Fruit fly (Drosophila melanogaster): ENCODE data around the gene Gdap1.

The Gdap1 gene

dm6 chr3L:5136123-5136522 is 5.6 kb upstream of the Gdap1 start, which contains the start of the genes CG10674 and CG4611 (continued):
- TF ChIP-seq CG15514 (GFP tag; optimal IDR thresholded peaks at IDR 0.05) (peak; percentile 26), Hr3 (GFP tag; optimal IDR thresholded peaks at IDR 0.05) (peak; percentile 57), Dll (GFP tag; IDR thresholded peaks at IDR 0.05; ENCODE audit: partially characterized antibody) (0 out of 4 replicates have a peak, but pooled peaks have one; percentile 42), CG1603 (tag; optimal IDR thresholded peaks at IDR 0.05) (peak; percentile 39), Ets97D (GFP tag; optimal IDR thresholded peaks at IDR 0.05) (peak; percentile 26), Dad (GFP tag; optimal IDR thresholded peaks at IDR 0.05) (peak; percentile 13), Pdp1 (GFP tag; optimal IDR thresholded peaks at IDR 0.05) (peak in 1 of 2 experiments; percentile 56), sens (GFP tag) (peak; percentile 38), CG11696 (GFP tag; IDR thresholded peaks at IDR 0.05) (no peak)

- peak; percentile 100 for TF ChIP-seq chif (GFP tag; optimal IDR thresholded peaks at IDR 0.05)
- TF ChIP-seq luna (GFP tag; optimal IDR thresholded peaks at IDR 0.05), result peak; percentile 99
- peak in 1 of 2 experiments; percentile 87 for TF ChIP-seq tll (GFP tag; optimal IDR thresholded peaks at IDR 0.05)
- peak; percentile 100 for TF ChIP-seq stc (GFP tag; IDR thresholded peaks at IDR 0.05)
- peak; percentile 99 for TF ChIP-seq tx (GFP tag; optimal IDR thresholded peaks at IDR 0.05)
- TF ChIP-seq da (GFP tag; optimal IDR thresholded peaks at IDR 0.05), result peak; percentile 99
- peak; percentile 99 for TF ChIP-seq CG11398 (GFP tag; optimal IDR thresholded peaks at IDR 0.05)
- peak; percentile 79 to 89 for TF ChIP-seq insv (GFP tag; optimal IDR thresholded peaks at IDR 0.05)
- peak; percentile 99 for TF ChIP-seq CG8089 (GFP tag; optimal IDR thresholded peaks at IDR 0.05)
- TF ChIP-seq CG2199 (GFP tag; IDR thresholded peaks at IDR 0.05), result peak; percentile 100
- peak; percentile 100 for TF ChIP-seq CG9817 (tag; optimal IDR thresholded peaks at IDR 0.05)
- peak; percentile 96 for TF ChIP-seq CG7745 (tag; optimal IDR thresholded peaks at IDR 0.05)
- peak; percentile 100 for TF ChIP-seq CG15269 (tag; optimal IDR thresholded peaks at IDR 0.05)
- peak; percentile 100 for TF ChIP-seq CG3847 (GFP tag; IDR thresholded peaks at IDR 0.05)
- peak; percentile 80 for TF ChIP-seq pros (GFP tag; optimal IDR thresholded peaks at IDR 0.05)
- peak; percentile 100 for TF ChIP-seq CG30431 (GFP tag; optimal IDR thresholded peaks at IDR 0.05)
- TF ChIP-seq GATAe (GFP tag; conservative IDR thresholded peaks at IDR 0.05), result peak; percentile 100
- peak; percentile 99 for TF ChIP-seq CG34376 (GFP tag; optimal IDR thresholded peaks at IDR 0.05)
- TF ChIP-seq sc (optimal IDR thresholded peaks at IDR 0.05), result no peak
- TF ChIP-seq sc (GFP tag; optimal IDR thresholded peaks at IDR 0.05), result peak; percentile 100
- TF ChIP-seq Hmr (GFP tag; optimal IDR thresholded peaks at IDR 0.05), result peak; percentile 100
- peak; percentile 100 for TF ChIP-seq CG6175 (GFP tag; IDR thresholded peaks at IDR 0.05)
- peak; percentile 100 for TF ChIP-seq zen (tag; optimal IDR thresholded peaks at IDR 0.05)
- TF ChIP-seq PHDP (tag; optimal IDR thresholded peaks at IDR 0.05), result peak; percentile 100
- peak; percentile 100 for TF ChIP-seq CG7372 (GFP tag; IDR thresholded peaks at IDR 0.05)
- peak; percentile 96 for TF ChIP-seq CG17361 (GFP tag; IDR thresholded peaks at IDR 0.05)
- TF ChIP-seq Sin3A (optimal IDR thresholded peaks at IDR 0.05), result peak; percentile 66
- TF ChIP-seq phol (tag; optimal IDR thresholded peaks at IDR 0.05), result peak; percentile 100
- TF ChIP-seq B-H1 (GFP tag; IDR thresholded peaks at IDR 0.05), result peak; percentile 100
- peak; percentile 100 for TF ChIP-seq CG1647 (GFP tag; optimal IDR thresholded peaks at IDR 0.05)
- TF ChIP-seq bowl (GFP tag; IDR thresholded peaks at IDR 0.05), result peak; percentile 99
- TF ChIP-seq Dref (GFP tag; IDR thresholded peaks at IDR 0.05), result peak; percentile 61
- TF ChIP-seq CG11696 (GFP tag; IDR thresholded peaks at IDR 0.05), result peak; percentile 99
- no peak for TF ChIP-seq abd-A (tag; optimal IDR thresholded peaks at IDR 0.05)
- TF ChIP-seq HmgZ (tag; optimal IDR thresholded peaks at IDR 0.05), result peak; percentile 100
- peak; percentile 100 for TF ChIP-seq vvl (GFP tag; IDR thresholded peaks at IDR 0.05)
- TF ChIP-seq CG30403 (GFP tag; optimal IDR thresholded peaks at IDR 0.05), result peak; percentile 100
- peak; percentile 94 for TF ChIP-seq CG18011 (GFP tag; optimal IDR thresholded peaks at IDR 0.05)
- TF ChIP-seq ssp (GFP tag; IDR thresholded peaks at IDR 0.05), result peak; percentile 98
- peak; percentile 96 for TF ChIP-seq CG10274 (GFP tag; optimal IDR thresholded peaks at IDR 0.05)
- TF ChIP-seq Gsc (GFP tag; IDR thresholded peaks at IDR 0.05), result peak; percentile 100
- TF ChIP-seq emc (GFP tag; optimal IDR thresholded peaks at IDR 0.05), result peak; percentile 99
Measured at dm6 chr3L:5139312-5139711, 2.4 kb upstream of the Gdap1 start, which contains the start of the genes Tcs5 and CHMP2B. Tcs5 (minus strand) TSS chr3L:5139395. CHMP2B (plus strand) TSS chr3L:5139619.

Measured in whole organism, embryonic.